Fruit fly (Drosophila melanogaster) whole organism, adult: ENCODE measurements around the gene CG18294.
A peak's percentile ranks its signal among the peaks of the same experiment; 100 is the strongest.
"Not testable (repeated sequence)": the region's sequence is repeated elsewhere in the genome, so short reads cannot be mapped to it uniquely, and the experiment has no call there.

Experiments
- CG11617 ChIP-seq: fragments of 200-800 bp; sonication (Bioruptor generic); optimal IDR thresholded peaks from 2 replicates; lab custom pipeline; 2017; ENCODE audit warnings: mild to moderate bottlenecking, missing biosample characterization, missing genetic modification reagents, missing genetic modification characterization
- CG12768 ChIP-seq: fragments of 200-800 bp; sonication (Bioruptor generic); optimal IDR thresholded peaks from 2 replicates; lab custom pipeline; 2017; ENCODE audit warnings: missing biosample characterization, missing genetic modification characterization, mild to moderate bottlenecking, moderate library complexity, missing genetic modification reagents
- CG14711 ChIP-seq: fragments of 200-800 bp; sonication (Bioruptor generic); optimal IDR thresholded peaks from 2 replicates; lab custom pipeline; 2018; ENCODE audit warnings: missing biosample characterization, mild to moderate bottlenecking, missing genetic modification characterization, moderate library complexity
- CG1620 ChIP-seq: fragments of 200-800 bp; sonication (Bioruptor generic); optimal IDR thresholded peaks from 2 replicates; lab custom pipeline; 2016; ENCODE audit warnings: missing biosample characterization, missing genetic modification characterization
- CG33017 ChIP-seq: fragments of 200-800 bp; sonication (Bioruptor generic); optimal IDR thresholded peaks from 2 replicates; lab custom pipeline; 2018; ENCODE audit warnings: missing biosample characterization, mild to moderate bottlenecking, missing genetic modification characterization, moderate library complexity
- CG5204 ChIP-seq: fragments of 200-800 bp; sonication (Bioruptor generic); optimal IDR thresholded peaks from 2 replicates; lab custom pipeline; 2016; ENCODE audit warnings: missing biosample characterization, missing genetic modification characterization
- CG7045 ChIP-seq: fragments of 200-800 bp; sonication (Bioruptor generic); optimal IDR thresholded peaks from 2 replicates; lab custom pipeline; 2017; ENCODE audit warnings: missing biosample characterization, mild to moderate bottlenecking, missing genetic modification characterization
- CG7101 ChIP-seq: fragments of 200-800 bp; sonication (Bioruptor generic); optimal IDR thresholded peaks from 2 replicates; lab custom pipeline; 2018; ENCODE audit warnings: missing biosample characterization, mild to moderate bottlenecking, missing genetic modification characterization, moderate library complexity
- Clk ChIP-seq: fragments of 200-800 bp; sonication (Bioruptor generic); optimal IDR thresholded peaks from 2 replicates; lab custom pipeline; 2017; ENCODE audit warnings: missing biosample characterization, missing genetic modification characterization
- Crg-1 ChIP-seq: fragments of 200-800 bp; sonication (Bioruptor generic); optimal IDR thresholded peaks from 2 replicates; lab custom pipeline; 2016; ENCODE audit warnings: missing biosample characterization, missing genetic modification characterization
- Hr96 ChIP-seq: fragments of 200-800 bp; sonication (Bioruptor generic); optimal IDR thresholded peaks from 2 replicates; lab custom pipeline; 2016; ENCODE audit warnings: missing biosample characterization, missing genetic modification characterization
- Mnt ChIP-seq: fragments of 200-800 bp; sonication (Bioruptor generic); optimal IDR thresholded peaks from 2 replicates; lab custom pipeline; 2016; ENCODE audit warnings: missing biosample characterization, mild to moderate bottlenecking, missing genetic modification characterization
- bab1 ChIP-seq: fragments of 200-800 bp; sonication (Bioruptor generic); optimal IDR thresholded peaks from 3 replicates; lab custom pipeline; 2019; ENCODE audit warnings: missing biosample characterization, mild to moderate bottlenecking, missing genetic modification characterization, moderate library complexity
- cic ChIP-seq: fragments of 200-800 bp; sonication (Bioruptor generic); optimal IDR thresholded peaks from 2 replicates; lab custom pipeline; 2017; ENCODE audit warnings: missing biosample characterization, mild to moderate bottlenecking, missing genetic modification characterization, moderate library complexity
- cnc ChIP-seq, 2 experiments: fragments of >200 bp; optimal IDR thresholded peaks; 2 replicates each; lab custom pipeline; 2017
- kay ChIP-seq: fragments of 200-800 bp; sonication (Bioruptor generic); peaks from one replicate; lab custom pipeline; 2016; ENCODE audit warnings: missing biosample characterization, missing genetic modification characterization, borderline replicate concordance
- ovo ChIP-seq: fragments of 200-800 bp; sonication (Bioruptor generic); optimal IDR thresholded peaks from 2 replicates; lab custom pipeline; 2016; ENCODE audit warnings: missing biosample characterization, missing genetic modification characterization
- pad ChIP-seq: fragments of 200-800 bp; sonication (Bioruptor generic); optimal IDR thresholded peaks from 3 replicates; lab custom pipeline; 2017; ENCODE audit warnings: missing biosample characterization, missing genetic modification characterization, mild to moderate bottlenecking, moderate library complexity, missing genetic modification reagents
- tj ChIP-seq: fragments of 200-800 bp; sonication (Bioruptor generic); optimal IDR thresholded peaks from 3 replicates; lab custom pipeline; 2017; ENCODE audit warnings: missing biosample characterization, mild to moderate bottlenecking, missing genetic modification characterization, moderate library complexity
- toe ChIP-seq: fragments of 200-800 bp; sonication (Bioruptor generic); optimal IDR thresholded peaks from 2 replicates; lab custom pipeline; 2016; ENCODE audit warnings: missing biosample characterization, missing genetic modification characterization

The CG18294 gene

DNA sequence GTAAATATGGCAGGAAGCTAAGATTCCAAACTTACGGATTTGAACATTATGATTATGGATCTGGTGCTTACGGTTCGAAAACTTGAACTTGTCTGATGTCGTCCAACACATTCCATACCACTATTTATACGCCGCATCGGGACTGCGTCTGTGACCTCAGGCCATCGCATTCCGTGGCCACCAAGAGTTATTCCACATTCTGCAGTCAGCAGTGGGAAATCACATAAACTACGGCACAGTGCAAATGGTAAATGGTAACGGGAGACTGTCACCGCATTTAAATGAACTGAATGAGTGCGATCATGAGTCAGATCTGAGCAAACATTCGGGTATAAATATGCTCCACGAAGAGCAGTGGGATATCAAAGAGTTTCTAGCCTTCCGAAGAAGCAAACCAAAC is at the start of gene CG18294, which contains the start of gene CG32213:
Gene CG18294 (minus strand): TSS at position 101 of the 400 bp plus-strand sequence.
Gene CG32213 (plus strand): TSS at position 362 of the 400 bp plus-strand sequence.
- TF ChIP-seq tj (GFP tag; lab: Kevin White, UChicago); CG14711 (tag; lab: Kevin White, UChicago); CG1620 (GFP tag; lab: Kevin White, UChicago): not testable (repeated sequence)

dm6 chr3L:19524690-19525089 is 49.3 kb upstream of the CG18294 start:
- TF ChIP-seq toe (GFP tag; lab: Kevin White, UChicago) = no peak
- no peak for TF ChIP-seq cnc (optimal IDR thresholded peaks at IDR 0.05; lab: Kevin White, UChicago)
- TF ChIP-seq Crg-1 (GFP tag; lab: Kevin White, UChicago) = no peak
- TF ChIP-seq Hr96 (GFP tag; lab: Kevin White, UChicago) = no peak
- TF ChIP-seq CG5204 = no peak
- TF ChIP-seq CG33017 (tag; lab: Kevin White, UChicago) = no peak
- TF ChIP-seq Mnt (GFP tag; lab: Kevin White, UChicago) = no peak
- no peak for TF ChIP-seq CG12768 (GFP tag; lab: Kevin White, UChicago)

- no peak for TF ChIP-seq CG12768 (GFP tag; lab: Kevin White, UChicago)
- no peak for TF ChIP-seq cic (GFP tag; lab: Kevin White, UChicago)
- no peak for TF ChIP-seq pad (GFP tag; lab: Kevin White, UChicago)
- TF ChIP-seq ovo = no peak
- TF ChIP-seq CG5204 = no peak
- TF ChIP-seq CG7101 (tag; lab: Kevin White, UChicago) = no peak
- TF ChIP-seq CG1620 (GFP tag; lab: Kevin White, UChicago) = no peak
- no peak for TF ChIP-seq Crg-1 (GFP tag; lab: Kevin White, UChicago)
- no peak for TF ChIP-seq CG7045 (GFP tag; lab: Kevin White, UChicago)
- no peak for TF ChIP-seq CG11617 (GFP tag; lab: Kevin White, UChicago)
- TF ChIP-seq Mnt (GFP tag; lab: Kevin White, UChicago) = no peak
- TF ChIP-seq CG14711 (tag; lab: Kevin White, UChicago) = no peak
- TF ChIP-seq CG33017 (tag; lab: Kevin White, UChicago) = no peak
- no peak for TF ChIP-seq tj (GFP tag; lab: Kevin White, UChicago)
- TF ChIP-seq kay (GFP tag; lab: Kevin White, UChicago) = no peak
Observed at dm6 chr3L:19521093-19521492, 45.7 kb upstream of the CG18294 start.

dm6 chr3L:19520645-19521044 is 45.3 kb upstream of the CG18294 start, which contains the start of gene Cpr76Bc:
TSS of gene Cpr76Bc (plus strand) at chr3L:19520945.
- TF ChIP-seq CG1620 (GFP tag; lab: Kevin White, UChicago) (no peak), Hr96 (GFP tag; lab: Kevin White, UChicago) (no peak), CG7045 (GFP tag; lab: Kevin White, UChicago) (no peak), cic (GFP tag; lab: Kevin White, UChicago) (no peak), pad (GFP tag; lab: Kevin White, UChicago) (no peak), cnc (optimal IDR thresholded peaks at IDR 0.05; lab: Kevin White, UChicago) (no peak), toe (GFP tag; lab: Kevin White, UChicago) (no peak), Clk (GFP tag; lab: Kevin White, UChicago) (no peak), Mnt (GFP tag; lab: Kevin White, UChicago) (no peak), CG11617 (GFP tag; lab: Kevin White, UChicago) (no peak), tj (GFP tag; lab: Kevin White, UChicago) (no peak), CG7101 (tag; lab: Kevin White, UChicago) (no peak), bab1 (GFP tag; lab: Kevin White, UChicago) (no peak), ovo (no peak), CG5204 (no peak), Crg-1 (GFP tag; lab: Kevin White, UChicago) (no peak)

- no peak for TF ChIP-seq Clk (GFP tag; lab: Kevin White, UChicago)
- no peak for TF ChIP-seq CG7101 (tag; lab: Kevin White, UChicago)
- TF ChIP-seq CG7045 (GFP tag; lab: Kevin White, UChicago) = no peak
- TF ChIP-seq ovo = no peak
Observed at dm6 chr3L:19519349-19519748, 44.0 kb upstream of the CG18294 start, which contains the start of gene Cpr76Bb. TSS of gene Cpr76Bb (plus strand) at chr3L:19519649.

dm6 chr3L:19518232-19518631 is 42.9 kb upstream of the CG18294 start, which contains the start of gene Cpr76Ba:
TSS of gene Cpr76Ba (minus strand) at chr3L:19518332.
- TF ChIP-seq Hr96 (GFP tag; lab: Kevin White, UChicago) (no peak), Mnt (GFP tag; lab: Kevin White, UChicago) (no peak), CG11617 (GFP tag; lab: Kevin White, UChicago) (no peak), Clk (GFP tag; lab: Kevin White, UChicago) (no peak), Crg-1 (GFP tag; lab: Kevin White, UChicago) (no peak), tj (GFP tag; lab: Kevin White, UChicago) (no peak), cic (GFP tag; lab: Kevin White, UChicago) (no peak)

DNA sequence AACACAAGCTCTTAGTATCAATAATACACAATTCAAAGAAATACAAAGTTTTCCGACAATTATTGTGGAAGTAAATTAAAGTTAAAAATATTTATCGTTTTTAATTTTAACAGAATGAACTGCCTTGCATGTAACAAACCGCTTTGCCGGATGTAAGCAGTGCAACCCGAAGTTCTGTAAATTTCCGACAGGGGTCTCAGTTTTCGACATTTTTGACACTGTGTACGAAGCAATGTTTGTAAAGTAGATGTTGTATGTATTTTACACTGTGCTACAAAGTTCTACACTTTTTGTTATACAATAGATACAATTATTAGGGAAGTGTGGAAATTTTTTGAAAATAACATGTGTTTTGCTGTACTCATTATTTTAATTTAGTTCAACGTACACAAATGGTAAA is 41.2 kb upstream of the CG18294 start:
- TF ChIP-seq CG5204 (peak; percentile 46), tj (GFP tag; lab: Kevin White, UChicago) (no peak), cnc (optimal IDR thresholded peaks at IDR 0.05; lab: Kevin White, UChicago) (no peak), CG7045 (GFP tag; lab: Kevin White, UChicago) (peak; percentile 51), CG33017 (tag; lab: Kevin White, UChicago) (peak; percentile 2), toe (GFP tag; lab: Kevin White, UChicago) (peak; percentile 51), pad (GFP tag; lab: Kevin White, UChicago) (no peak), CG7101 (tag; lab: Kevin White, UChicago) (peak; percentile 54), ovo (peak; percentile 6), CG11617 (GFP tag; lab: Kevin White, UChicago) (no peak), kay (GFP tag; lab: Kevin White, UChicago) (no peak), cic (GFP tag; lab: Kevin White, UChicago) (no peak), Mnt (GFP tag; lab: Kevin White, UChicago) (peak; percentile 8), CG1620 (GFP tag; lab: Kevin White, UChicago) (no peak), Clk (GFP tag; lab: Kevin White, UChicago) (no peak), CG14711 (tag; lab: Kevin White, UChicago) (no peak), bab1 (GFP tag; lab: Kevin White, UChicago) (no peak), Hr96 (GFP tag; lab: Kevin White, UChicago) (peak; percentile 70), Crg-1 (GFP tag; lab: Kevin White, UChicago) (no peak), CG12768 (GFP tag; lab: Kevin White, UChicago) (no peak)
